Worm (Caenorhabditis elegans) whole organism, midembryonic: Measurements from ENCODE around the gene F45D3.1.

Source experiments
- T22C8.4 ChIP-seq: fragments of 200-800 bp; sonication (Bioruptor generic); IDR thresholded peaks from 2 replicates; pipeline ENCODE4 v1.3.6; 2022; ENCODE audit warnings: missing genetic modification characterization, missing compliant biosample characterization
- cog-1 ChIP-seq: sonication (generic microtip); optimal IDR thresholded peaks from 2 replicates; lab custom pipeline; 2016; ENCODE audit warnings: missing genetic modification characterization, missing compliant biosample characterization
- flt-1 ChIP-seq: fragments of 200-800 bp; sonication (Bioruptor generic); IDR thresholded peaks from 2 replicates; pipeline ENCODE4 v1.3.6; 2022; ENCODE audit warnings: missing genetic modification characterization, missing compliant biosample characterization
- klf-2 ChIP-seq: fragments of 200-800 bp; sonication (Bioruptor generic); conservative IDR thresholded peaks from 2 replicates; pipeline ENCODE4 v1.3.6; 2022; ENCODE audit warnings: missing genetic modification reagents, missing genetic modification characterization, missing compliant biosample characterization
- med-1 ChIP-seq: sonication (generic microtip); optimal IDR thresholded peaks from 2 replicates; lab custom pipeline; 2017; ENCODE audit warnings: missing genetic modification characterization, mild to moderate bottlenecking, missing compliant biosample characterization, antibody characterized with exemption, missing genetic modification reagents; ENCODE audit not compliant: insufficient read depth
- ref-1 ChIP-seq: fragments of 200-800 bp; sonication (Bioruptor generic); conservative IDR thresholded peaks from 2 replicates; pipeline ENCODE4 v1.3.6; 2022; ENCODE audit warnings: missing genetic modification reagents, missing genetic modification characterization, missing compliant biosample characterization
- tab-1 ChIP-seq: fragments of 200-800 bp; sonication (Bioruptor generic); IDR thresholded peaks from 2 replicates; pipeline ENCODE4 v1.3.6; 2022; ENCODE audit warnings: missing genetic modification characterization, missing compliant biosample characterization
- ztf-23 ChIP-seq: fragments of 200-800 bp; sonication (Bioruptor generic); IDR thresholded peaks from 2 replicates; pipeline ENCODE4 v1.3.6; 2022; ENCODE audit warnings: missing genetic modification reagents, missing genetic modification characterization, missing compliant biosample characterization
- ztf-29 ChIP-seq: fragments of 200-800 bp; sonication (Bioruptor generic); IDR thresholded peaks from 2 replicates; pipeline ENCODE4 v1.3.6; 2022; ENCODE audit warnings: missing genetic modification reagents, missing genetic modification characterization, missing compliant biosample characterization

Gene F45D3.1

DNA sequence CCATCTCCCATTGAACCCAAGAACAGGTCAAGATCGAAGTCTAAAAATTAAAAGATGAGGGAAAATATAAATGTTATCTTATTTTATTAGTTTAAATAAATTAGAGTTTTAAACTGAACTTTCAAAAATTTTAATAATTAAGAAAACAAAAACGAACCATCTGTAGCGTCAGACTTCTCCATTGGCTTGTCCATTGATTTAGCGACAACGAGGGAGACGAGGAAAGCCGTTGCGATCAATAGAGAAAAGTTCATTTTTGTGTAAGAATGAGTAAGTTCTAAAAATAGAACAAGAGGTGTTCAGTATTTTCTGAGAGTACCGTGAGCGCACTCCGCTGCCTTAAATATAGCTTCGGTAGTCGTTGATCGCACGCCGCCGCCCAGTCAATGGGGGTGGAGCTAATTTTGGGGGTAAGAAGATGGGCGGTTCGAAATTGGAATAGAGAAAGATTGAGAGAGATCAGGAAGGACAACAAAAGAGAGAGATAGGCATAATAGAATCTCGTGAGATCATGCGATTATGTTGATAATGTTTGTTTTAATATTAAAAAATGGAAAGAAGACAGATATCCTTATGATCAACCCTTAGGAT is 23.3 kb downstream of the F45D3.1 start, which contains the start of gene F45D3.3:
Gene F45D3.3, minus strand, starts transcription at position 350 of the 591 bp plus-strand sequence.
- TF ChIP-seq klf-2 (GFP tag; lab: Robert Waterston, UW) (no peak), ztf-29 (GFP tag; lab: Robert Waterston, UW) (no peak), flt-1 (GFP tag; lab: Robert Waterston, UW) (no peak), tab-1 (no peak), ztf-23 (GFP tag; lab: Robert Waterston, UW) (no peak)

- TF ChIP-seq tab-1 (no peak), T22C8.4 (no peak), ref-1 (GFP tag; lab: Robert Waterston, UW) (no peak), klf-2 (GFP tag; lab: Robert Waterston, UW) (no peak), med-1 (GFP tag; lab: Kevin White, UChicago) (no peak), ztf-29 (GFP tag; lab: Robert Waterston, UW) (no peak), flt-1 (GFP tag; lab: Robert Waterston, UW) (no peak), cog-1 (tag; lab: Kevin White, UChicago) (no peak), ztf-23 (GFP tag; lab: Robert Waterston, UW) (no peak)
These were observed 23.9 kb downstream of the F45D3.1 start for ce11 chrV:12550755-12551154.

DNA sequence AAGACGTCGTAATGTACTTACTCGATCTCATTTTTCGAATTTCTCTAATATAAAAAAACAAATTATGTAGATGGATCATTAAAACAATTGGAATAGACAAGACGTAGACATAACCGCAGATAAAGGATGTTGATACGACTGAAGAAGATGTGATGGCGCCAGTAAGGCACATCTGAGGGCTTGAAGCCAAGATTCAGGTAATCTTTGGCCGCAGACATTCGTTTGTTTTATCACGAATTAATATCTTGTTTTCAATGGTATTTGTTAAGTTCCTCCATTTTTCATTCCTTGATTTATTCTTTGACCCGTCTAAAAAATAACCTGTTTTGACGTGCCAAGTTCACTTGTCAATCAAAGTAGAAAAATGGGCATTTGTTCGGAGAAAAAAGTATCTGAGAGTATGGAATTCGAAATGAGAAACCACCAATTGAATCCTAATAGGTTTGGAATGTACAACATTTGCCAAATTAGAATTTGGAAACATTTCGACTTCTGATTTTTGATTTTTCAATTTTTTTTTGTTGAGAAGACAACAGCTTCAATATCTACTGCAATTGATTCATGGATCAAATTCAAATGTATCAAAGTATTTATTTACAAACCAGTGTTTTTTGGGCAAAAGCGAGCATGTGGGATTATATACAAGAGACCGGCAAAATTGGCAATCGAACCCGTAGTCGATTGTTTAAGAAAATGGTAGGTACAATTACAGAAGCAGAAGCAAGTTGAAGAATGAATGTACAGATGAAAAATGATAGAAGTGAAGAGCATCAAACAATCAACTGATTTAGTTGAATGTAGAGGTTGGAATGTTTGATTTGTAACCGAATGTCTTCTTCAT is 25.0 kb downstream of the F45D3.1 start:
- no peak for TF ChIP-seq ztf-29 (GFP tag; lab: Robert Waterston, UW)
- TF ChIP-seq flt-1 (GFP tag; lab: Robert Waterston, UW) = no peak
- no peak for TF ChIP-seq med-1 (GFP tag; lab: Kevin White, UChicago)
- no peak for TF ChIP-seq klf-2 (GFP tag; lab: Robert Waterston, UW)
- no peak for TF ChIP-seq T22C8.4
- no peak for TF ChIP-seq ref-1 (GFP tag; lab: Robert Waterston, UW)

DNA sequence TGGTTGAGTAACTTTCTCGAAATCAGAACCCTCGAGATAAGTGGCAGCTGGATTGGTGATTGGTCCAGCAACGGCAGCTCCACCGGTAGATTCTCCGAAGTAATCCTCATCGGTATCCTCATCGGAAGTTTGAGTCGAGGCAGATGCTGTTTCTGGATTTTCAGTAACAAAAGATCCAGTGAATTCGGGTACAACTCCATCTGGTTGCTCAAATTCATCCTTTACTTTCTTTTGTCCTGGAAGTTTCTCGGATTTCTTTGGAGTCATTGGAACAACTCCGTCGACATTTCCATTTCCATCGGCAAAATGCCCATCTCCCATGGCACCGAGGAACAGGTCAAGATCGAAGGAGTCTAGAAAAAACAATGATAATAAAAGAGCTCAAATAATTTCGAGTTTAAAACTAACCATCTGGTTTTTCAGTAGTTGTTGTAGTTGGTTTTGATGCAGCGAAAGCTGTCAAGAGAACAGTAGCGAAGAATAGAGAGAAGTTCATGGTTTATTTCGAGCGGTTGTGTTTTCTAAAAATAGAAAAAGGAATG is 25.9 kb downstream of the F45D3.1 start, which contains the start of gene F45D3.4:
Gene F45D3.4, minus strand, starts transcription at position 521 of the 542 bp plus-strand sequence.
- TF ChIP-seq T22C8.4 = no peak
- no peak for TF ChIP-seq klf-2 (GFP tag; lab: Robert Waterston, UW)
- no peak for TF ChIP-seq ztf-23 (GFP tag; lab: Robert Waterston, UW)
- no peak for TF ChIP-seq ztf-29 (GFP tag; lab: Robert Waterston, UW)
- TF ChIP-seq ref-1 (GFP tag; lab: Robert Waterston, UW) = no peak
- no peak for TF ChIP-seq flt-1 (GFP tag; lab: Robert Waterston, UW)
- no peak for TF ChIP-seq med-1 (GFP tag; lab: Kevin White, UChicago)
- TF ChIP-seq cog-1 (tag; lab: Kevin White, UChicago) = no peak
- no peak for TF ChIP-seq tab-1

- no peak for TF ChIP-seq flt-1 (GFP tag; lab: Robert Waterston, UW)
- no peak for TF ChIP-seq T22C8.4
- TF ChIP-seq tab-1 = no peak
- no peak for TF ChIP-seq cog-1 (tag; lab: Kevin White, UChicago)
- TF ChIP-seq ztf-29 (GFP tag; lab: Robert Waterston, UW) = no peak
- no peak for TF ChIP-seq ztf-23 (GFP tag; lab: Robert Waterston, UW)
- TF ChIP-seq med-1 (GFP tag; lab: Kevin White, UChicago) = no peak
- no peak for TF ChIP-seq ref-1 (GFP tag; lab: Robert Waterston, UW)
These were observed 26.4 kb downstream of the F45D3.1 start for ce11 chrV:12553286-12553725.

ce11 chrV:12554172-12555031 is 27.5 kb downstream of the F45D3.1 start:
- TF ChIP-seq tab-1 = no peak
- no peak for TF ChIP-seq ztf-23 (GFP tag; lab: Robert Waterston, UW)
- TF ChIP-seq flt-1 (GFP tag; lab: Robert Waterston, UW) = no peak
- TF ChIP-seq klf-2 (GFP tag; lab: Robert Waterston, UW) = no peak
- no peak for TF ChIP-seq ref-1 (GFP tag; lab: Robert Waterston, UW)
- TF ChIP-seq med-1 (GFP tag; lab: Kevin White, UChicago) = no peak
- no peak for TF ChIP-seq T22C8.4
- TF ChIP-seq ztf-29 (GFP tag; lab: Robert Waterston, UW) = no peak
- no peak for TF ChIP-seq cog-1 (tag; lab: Kevin White, UChicago)

- TF ChIP-seq med-1 (GFP tag; lab: Kevin White, UChicago) (no peak), tab-1 (no peak), flt-1 (GFP tag; lab: Robert Waterston, UW) (no peak), cog-1 (tag; lab: Kevin White, UChicago) (no peak), ztf-29 (GFP tag; lab: Robert Waterston, UW) (no peak)
These were observed 29.0 kb downstream of the F45D3.1 start for ce11 chrV:12555872-12556271.

ce11 chrV:12556904-12557303 is 30.0 kb downstream of the F45D3.1 start:
- TF ChIP-seq klf-2 (GFP tag; lab: Robert Waterston, UW) (no peak), flt-1 (GFP tag; lab: Robert Waterston, UW) (no peak)
